Fruit fly (Drosophila melanogaster): ENCODE data around the gene CG43740.

CG43740 gene

dm6 chrX:10367801-10368203 is 34.4 kb downstream of the CG43740 start, which contains the start of gene CG17841 (continued):
- no peak for TF ChIP-seq Atf-2 (GFP tag; optimal IDR thresholded peaks at IDR 0.05)
- TF ChIP-seq ind (GFP tag; optimal IDR thresholded peaks at IDR 0.05): no peak
- TF ChIP-seq lbe (GFP tag; optimal IDR thresholded peaks at IDR 0.05): no peak
- peak; percentile 59 for TF ChIP-seq CG30020 (tag; optimal IDR thresholded peaks at IDR 0.05)
- no peak for TF ChIP-seq fd3F (GFP tag; optimal IDR thresholded peaks at IDR 0.05)
- no peak for TF ChIP-seq grn (GFP tag; optimal IDR thresholded peaks at IDR 0.05)

DNA sequence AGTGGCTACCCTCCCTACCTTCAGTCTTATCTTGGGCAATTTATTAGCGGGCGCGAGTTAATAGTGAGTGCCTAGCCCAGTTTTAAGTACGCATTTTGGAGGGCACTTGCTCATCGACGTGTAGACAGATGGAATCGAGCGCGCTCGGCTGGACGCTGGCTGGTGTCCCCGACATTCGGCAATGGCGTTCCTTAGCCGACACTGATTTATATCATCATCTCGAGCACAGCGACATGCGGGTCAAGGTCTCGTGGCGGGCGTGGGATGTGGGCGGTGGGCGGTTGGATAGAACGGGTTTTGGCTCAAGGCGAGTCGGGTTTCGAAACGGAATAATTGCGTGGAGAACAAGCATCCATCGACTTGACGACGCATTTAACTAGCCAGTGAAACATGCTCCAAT is 35.9 kb downstream of the CG43740 start:
- no peak for TF ChIP-seq CG14667 (GFP tag; IDR thresholded peaks at IDR 0.05)
- no peak for TF ChIP-seq Pdp1 (GFP tag; optimal IDR thresholded peaks at IDR 0.05)
- TF ChIP-seq Deaf1 (tag; optimal IDR thresholded peaks at IDR 0.05): peak; percentile 44
- TF ChIP-seq CG32532 (GFP tag; IDR thresholded peaks at IDR 0.05): no peak
- TF ChIP-seq yki (optimal IDR thresholded peaks at IDR 0.05): no peak
- TF ChIP-seq CG10543 (GFP tag; optimal IDR thresholded peaks at IDR 0.05): peak; percentile 21
- no peak for TF ChIP-seq CG12659 (GFP tag; optimal IDR thresholded peaks at IDR 0.05)
- TF ChIP-seq ftz-f1 (GFP tag; optimal IDR thresholded peaks at IDR 0.05): peak; percentile 81
- no peak for TF ChIP-seq CG12299 (tag; optimal IDR thresholded peaks at IDR 0.05)
- peak; percentile 51; the same call in 1 of the 3 replicates for TF ChIP-seq sr (GFP tag; IDR thresholded peaks at IDR 0.05)
- peak; percentile 57 for TF ChIP-seq CG12769 (tag; optimal IDR thresholded peaks at IDR 0.05)
- no peak for TF ChIP-seq Eip74EF (GFP tag; optimal IDR thresholded peaks at IDR 0.05)
- no peak for TF ChIP-seq CG3838 (GFP tag; optimal IDR thresholded peaks at IDR 0.05)
- peak; percentile 49 for TF ChIP-seq exex (tag; optimal IDR thresholded peaks at IDR 0.05)
- TF ChIP-seq prd (optimal IDR thresholded peaks at IDR 0.05): no peak
- no peak for TF ChIP-seq prd (GFP tag; IDR thresholded peaks at IDR 0.05)
- no peak for TF ChIP-seq Optix (GFP tag; IDR thresholded peaks at IDR 0.05)
- no peak for TF ChIP-seq Asciz (GFP tag; optimal IDR thresholded peaks at IDR 0.05)
- no peak for TF ChIP-seq CG7928 (GFP tag; optimal IDR thresholded peaks at IDR 0.05)
- TF ChIP-seq sug (tag; optimal IDR thresholded peaks at IDR 0.05): peak; percentile 25
- TF ChIP-seq ci (GFP tag; IDR thresholded peaks at IDR 0.05): 0 out of 3 replicates have a peak, but pooled peaks have one; percentile 32
- peak; percentile 0 for TF ChIP-seq Vsx1 (GFP tag; optimal IDR thresholded peaks at IDR 0.05)

DNA sequence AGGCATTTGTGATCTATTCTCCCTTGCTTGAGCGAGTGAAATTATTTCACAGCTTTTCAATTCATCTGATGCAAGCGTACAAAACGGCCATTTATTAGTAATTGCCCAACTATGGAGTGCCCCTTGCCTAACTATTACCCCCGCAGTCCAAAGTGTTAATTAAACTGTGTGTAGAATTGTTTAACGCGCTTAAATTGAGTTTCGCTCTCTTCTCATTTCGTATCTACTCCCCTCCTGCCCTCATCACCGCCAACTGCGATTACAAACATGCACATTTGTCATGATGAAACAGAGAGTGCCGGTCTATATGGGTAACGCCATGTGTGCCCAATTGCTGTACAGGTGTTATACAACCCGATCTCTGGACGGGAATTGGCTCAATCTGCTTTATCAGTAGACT is 36.3 kb downstream of the CG43740 start:
- TF ChIP-seq ac (GFP tag; optimal IDR thresholded peaks at IDR 0.05): no peak
- TF ChIP-seq HHEX (GFP tag; optimal IDR thresholded peaks at IDR 0.05): no peak
- TF ChIP-seq CG6654 (GFP tag; optimal IDR thresholded peaks at IDR 0.05): no peak
- TF ChIP-seq crol (GFP tag; IDR thresholded peaks at IDR 0.05): peak; percentile 52; the same call in 1 of the 2 replicates
- TF ChIP-seq Pdp1 (GFP tag; optimal IDR thresholded peaks at IDR 0.05): peak in 1 of 2 experiments; percentile 80
- peak; percentile 41 for TF ChIP-seq Med (GFP tag)
- TF ChIP-seq otp (GFP tag; IDR thresholded peaks at IDR 0.05): peak; percentile 72; the same call in 2 of the 3 replicates

- TF ChIP-seq pnt (GFP tag; optimal IDR thresholded peaks at IDR 0.05) (no peak), mirr (GFP tag; optimal IDR thresholded peaks at IDR 0.05) (peak; percentile 39), CG34376 (GFP tag; optimal IDR thresholded peaks at IDR 0.05) (peak; percentile 84), toy (GFP tag; IDR thresholded peaks at IDR 0.05) (no peak), dysf (GFP tag; IDR thresholded peaks at IDR 0.05) (no peak), vvl (GFP tag; IDR thresholded peaks at IDR 0.05) (no peak), dpn (GFP tag; optimal IDR thresholded peaks at IDR 0.05) (no peak), CG13894 (tag; optimal IDR thresholded peaks at IDR 0.05) (no peak), CG11456 (GFP tag; IDR thresholded peaks at IDR 0.05) (no peak), CG32532 (GFP tag; IDR thresholded peaks at IDR 0.05) (no peak), CG17829 (tag; optimal IDR thresholded peaks at IDR 0.05) (no peak), Nf-YC (tag; optimal IDR thresholded peaks at IDR 0.05) (peak; percentile 84), CG7357 (GFP tag; IDR thresholded peaks at IDR 0.05) (no peak), Fer3 (tag; optimal IDR thresholded peaks at IDR 0.05) (no peak)
Measured at dm6 chrX:10370201-10371038, 37.0 kb downstream of the CG43740 start.

Data from whole organism, embryonic.